Fruit fly (Drosophila melanogaster): Measurements from ENCODE around the gene CASK.

Gene CASK

dm6 chr3R:21849988-21850460 is 27.6 kb upstream of the CASK start (continued):
- TF ChIP-seq CG2712 (tag; optimal IDR thresholded peaks at IDR 0.05) (peak; percentile 52), CG1602 (GFP tag; optimal IDR thresholded peaks at IDR 0.05) (peak; percentile 0), Xrp1 (GFP tag; IDR thresholded peaks at IDR 0.05) (peak; percentile 72), CG5180 (GFP tag; optimal IDR thresholded peaks at IDR 0.05) (peak; percentile 3), CG15601 (tag; optimal IDR thresholded peaks at IDR 0.05) (peak; percentile 50), stwl (tag; optimal IDR thresholded peaks at IDR 0.05) (no peak), CG14710 (tag; optimal IDR thresholded peaks at IDR 0.05) (peak; percentile 31), z (GFP tag; IDR thresholded peaks at IDR 0.05) (0 out of 3 replicates have a peak, but pooled peaks have one; percentile 33), dmrt99B (tag; optimal IDR thresholded peaks at IDR 0.05) (peak; percentile 27), jigr1 (GFP tag; IDR thresholded peaks at IDR 0.05) (0 out of 3 replicates have a peak, but pooled peaks have one; percentile 36), CG7839 (tag; optimal IDR thresholded peaks at IDR 0.05) (peak; percentile 45), Drgx (GFP tag; IDR thresholded peaks at IDR 0.05) (no peak), odd (GFP tag; optimal IDR thresholded peaks at IDR 0.05) (peak; percentile 7), CG32532 (GFP tag; IDR thresholded peaks at IDR 0.05) (0 out of 2 replicates have a peak, but pooled peaks have one; percentile 6), gem (tag; optimal IDR thresholded peaks at IDR 0.05) (peak; percentile 43), lbe (GFP tag; optimal IDR thresholded peaks at IDR 0.05) (no peak), CG15696 (tag; optimal IDR thresholded peaks at IDR 0.05) (peak; percentile 30), pum (GFP tag; optimal IDR thresholded peaks at IDR 0.05) (peak; percentile 55), nmo (GFP tag; optimal IDR thresholded peaks at IDR 0.05) (peak; percentile 36), MTF-1 (GFP tag; optimal IDR thresholded peaks at IDR 0.05; ENCODE audit: borderline replicate concordance) (no peak), CG18262 (tag; optimal IDR thresholded peaks at IDR 0.05) (peak; percentile 58), dysf (GFP tag; IDR thresholded peaks at IDR 0.05) (peak; percentile 40; the same call in 1 of the 3 replicates), D19B (GFP tag; optimal IDR thresholded peaks at IDR 0.05) (no peak), CG12942 (GFP tag; optimal IDR thresholded peaks at IDR 0.05) (peak; percentile 3), CG4707 (GFP tag; optimal IDR thresholded peaks at IDR 0.05) (peak; percentile 7), grn (GFP tag; optimal IDR thresholded peaks at IDR 0.05) (peak; percentile 6), CHES-1-like (GFP tag; optimal IDR thresholded peaks at IDR 0.05) (peak; percentile 62), CG2889 (GFP tag; IDR thresholded peaks at IDR 0.05) (no peak), sens (GFP tag) (peak; percentile 93), chn (GFP tag; optimal IDR thresholded peaks at IDR 0.05) (peak; percentile 9), CG12219 (GFP tag; optimal IDR thresholded peaks at IDR 0.05) (peak; percentile 18), grau (tag; optimal IDR thresholded peaks at IDR 0.05) (peak; percentile 95), CG9437 (GFP tag; optimal IDR thresholded peaks at IDR 0.05) (peak; percentile 11), CG16863 (GFP tag; optimal IDR thresholded peaks at IDR 0.05) (peak; percentile 60), CG17829 (tag; optimal IDR thresholded peaks at IDR 0.05) (peak; percentile 22), CG11504 (tag; optimal IDR thresholded peaks at IDR 0.05) (peak; percentile 37), CG13624 (GFP tag; optimal IDR thresholded peaks at IDR 0.05) (peak; percentile 15), CG7271 (tag; optimal IDR thresholded peaks at IDR 0.05) (no peak), pnt (GFP tag; optimal IDR thresholded peaks at IDR 0.05) (peak; percentile 33), Nf-YA (GFP tag; IDR thresholded peaks at IDR 0.05) (no peak), CG1233 (GFP tag; optimal IDR thresholded peaks at IDR 0.05) (no peak), Rx (GFP tag; IDR thresholded peaks at IDR 0.05) (0 out of 2 replicates have a peak, but pooled peaks have one; percentile 3), slbo (GFP tag; IDR thresholded peaks at IDR 0.05) (peak; percentile 49), ken (GFP tag; IDR thresholded peaks at IDR 0.05) (peak; percentile 64; the same call in 1 of the 3 replicates), CG2116 (GFP tag; optimal IDR thresholded peaks at IDR 0.05) (peak; percentile 10), NC2α (GFP tag; optimal IDR thresholded peaks at IDR 0.05) (peak; percentile 43)
